Worm (Caenorhabditis elegans) whole organism, late embryonic: ENCODE measurements around the gene cest-28.

ENCODE experiments used
- C38D4.7 ChIP-seq: fragments of 200-800 bp; sonication (Bioruptor generic); optimal IDR thresholded peaks from 2 replicates; lab custom pipeline; 2018; ENCODE audit warnings: mild to moderate bottlenecking, missing genetic modification characterization, moderate library complexity, missing compliant biosample characterization
- F13H6.1 ChIP-seq: sonication (generic microtip); optimal IDR thresholded peaks from 2 replicates; lab custom pipeline; 2016; ENCODE audit warnings: missing genetic modification characterization, missing compliant biosample characterization
- K02D7.2 ChIP-seq: sonication (generic microtip); optimal IDR thresholded peaks from 2 replicates; lab custom pipeline; 2017; ENCODE audit warnings: mild to moderate bottlenecking, missing genetic modification characterization, missing compliant biosample characterization
- ama-1 ChIP-seq: fragments of 150-350 bp; optimal IDR thresholded peaks from 2 replicates; lab custom pipeline; 2014
- ceh-14 ChIP-seq: sonication (generic microtip); optimal IDR thresholded peaks from 2 replicates; lab custom pipeline; 2016; ENCODE audit warnings: missing genotype, missing genetic modification characterization, missing compliant biosample characterization
- ceh-18 ChIP-seq: sonication (generic microtip); optimal IDR thresholded peaks from 2 replicates; lab custom pipeline; 2016; ENCODE audit warnings: missing genetic modification characterization, missing compliant biosample characterization
- ceh-19 ChIP-seq: fragments of 200-800 bp; sonication (Bioruptor generic); optimal IDR thresholded peaks from 2 replicates; lab custom pipeline; 2018; ENCODE audit warnings: mild to moderate bottlenecking, missing genetic modification characterization, missing compliant biosample characterization
- ceh-24 ChIP-seq: sonication (generic microtip); optimal IDR thresholded peaks from 2 replicates; lab custom pipeline; 2016; ENCODE audit warnings: mild to moderate bottlenecking, missing genetic modification characterization, missing compliant biosample characterization
- ceh-30 ChIP-seq: fragments of 150-350 bp; optimal IDR thresholded peaks from 2 replicates; lab custom pipeline; 2014; ENCODE audit warnings: missing biosample characterization, missing genetic modification characterization
- ceh-31 ChIP-seq: sonication (generic microtip); optimal IDR thresholded peaks from 2 replicates; lab custom pipeline; 2016; ENCODE audit warnings: missing genetic modification characterization, missing compliant biosample characterization
- ceh-6 ChIP-seq: fragments of 200-800 bp; sonication (Bioruptor generic); optimal IDR thresholded peaks from 2 replicates; lab custom pipeline; 2018; ENCODE audit warnings: mild to moderate bottlenecking, missing genetic modification characterization, missing compliant biosample characterization
- ceh-9 ChIP-seq: sonication (generic microtip); optimal IDR thresholded peaks from 2 replicates; lab custom pipeline; 2016; ENCODE audit warnings: mild to moderate bottlenecking, missing genetic modification characterization, inconsistent platforms, missing compliant biosample characterization
- che-1 ChIP-seq: sonication (generic microtip); optimal IDR thresholded peaks from 2 replicates; lab custom pipeline; 2016; ENCODE audit warnings: mild to moderate bottlenecking, missing genetic modification characterization, missing compliant biosample characterization
- elt-2 ChIP-seq: sonication (generic microtip); optimal IDR thresholded peaks from 2 replicates; lab custom pipeline; 2016; ENCODE audit warnings: missing genetic modification reagents, missing genetic modification characterization, missing compliant biosample characterization
- eyg-1 ChIP-seq: sonication (generic microtip); optimal IDR thresholded peaks from 2 replicates; lab custom pipeline; 2016; ENCODE audit warnings: missing genotype, missing genetic modification characterization, missing compliant biosample characterization
- fax-1 ChIP-seq: sonication (generic microtip); optimal IDR thresholded peaks from 2 replicates; lab custom pipeline; 2016; ENCODE audit warnings: missing genotype, missing genetic modification characterization, missing compliant biosample characterization
- fkh-10 ChIP-seq: fragments of 150-350 bp; optimal IDR thresholded peaks from 2 replicates; lab custom pipeline; 2014; ENCODE audit warnings: missing biosample characterization, missing genetic modification reagents, missing genetic modification characterization
- hlh-13 ChIP-seq: fragments of 200-800 bp; sonication (Bioruptor generic); optimal IDR thresholded peaks from 2 replicates; lab custom pipeline; 2018; ENCODE audit warnings: mild to moderate bottlenecking, missing genetic modification characterization, missing compliant biosample characterization
- hlh-30 ChIP-seq: sonication (generic microtip); optimal IDR thresholded peaks from 2 replicates; lab custom pipeline; 2017; ENCODE audit warnings: antibody characterized with exemption, missing genetic modification characterization, missing compliant biosample characterization; ENCODE audit not compliant: insufficient read depth
- hlh-6 ChIP-seq: sonication (generic microtip); optimal IDR thresholded peaks from 2 replicates; lab custom pipeline; 2016; ENCODE audit warnings: missing genotype, missing genetic modification characterization, missing compliant biosample characterization
- hlh-8 ChIP-seq: sonication (generic microtip); optimal IDR thresholded peaks from 2 replicates; lab custom pipeline; 2016; ENCODE audit warnings: missing genotype, missing genetic modification characterization, missing compliant biosample characterization
- lim-6 ChIP-seq: sonication (generic microtip); optimal IDR thresholded peaks from 2 replicates; lab custom pipeline; 2016; ENCODE audit warnings: missing genetic modification characterization, missing compliant biosample characterization
- lin-11 ChIP-seq: fragments of 200-800 bp; sonication (Bioruptor generic); optimal IDR thresholded peaks from 2 replicates; lab custom pipeline; 2018; ENCODE audit warnings: mild to moderate bottlenecking, missing genetic modification characterization, missing compliant biosample characterization
- madf-2 ChIP-seq: sonication (generic microtip); optimal IDR thresholded peaks from 2 replicates; lab custom pipeline; 2017; ENCODE audit warnings: missing genetic modification characterization, missing compliant biosample characterization
- nhr-232 ChIP-seq: sonication (generic microtip); optimal IDR thresholded peaks from 2 replicates; lab custom pipeline; 2016; ENCODE audit warnings: missing genetic modification characterization, missing compliant biosample characterization
- npax-4 ChIP-seq: sonication (generic microtip); optimal IDR thresholded peaks from 2 replicates; lab custom pipeline; 2016; ENCODE audit warnings: missing genetic modification characterization, missing compliant biosample characterization
- odd-2 ChIP-seq: sonication (generic microtip); optimal IDR thresholded peaks from 2 replicates; lab custom pipeline; 2017; ENCODE audit warnings: antibody characterized with exemption, mild to moderate bottlenecking, missing genetic modification characterization, missing compliant biosample characterization
- pat-9 ChIP-seq: fragments of 200-800 bp; sonication (Bioruptor generic); optimal IDR thresholded peaks from 2 replicates; lab custom pipeline; 2018; ENCODE audit warnings: mild to moderate bottlenecking, missing genetic modification characterization, moderate library complexity, missing compliant biosample characterization
- pax-1 ChIP-seq: fragments of 150-350 bp; optimal IDR thresholded peaks from 2 replicates; lab custom pipeline; 2014; ENCODE audit warnings: missing biosample characterization, missing genetic modification characterization
- pros-1 ChIP-seq: fragments of 150-350 bp; optimal IDR thresholded peaks from 2 replicates; lab custom pipeline; 2014; ENCODE audit warnings: missing biosample characterization, missing genetic modification reagents, missing genetic modification characterization
- ref-2 ChIP-seq: sonication (generic microtip); optimal IDR thresholded peaks from 2 replicates; lab custom pipeline; 2016; ENCODE audit warnings: missing genetic modification characterization, missing compliant biosample characterization
- rnt-1 ChIP-seq: sonication (generic microtip); optimal IDR thresholded peaks from 2 replicates; lab custom pipeline; 2016; ENCODE audit warnings: missing genetic modification characterization, missing compliant biosample characterization
- sox-4 ChIP-seq: sonication (generic microtip); optimal IDR thresholded peaks from 2 replicates; lab custom pipeline; 2017; ENCODE audit warnings: mild to moderate bottlenecking, missing genetic modification characterization, inconsistent platforms, missing compliant biosample characterization
- tbx-2 ChIP-seq: sonication (generic microtip); optimal IDR thresholded peaks from 2 replicates; lab custom pipeline; 2016; ENCODE audit warnings: missing genetic modification characterization, missing compliant biosample characterization
- tbx-7 ChIP-seq: sonication (generic microtip); optimal IDR thresholded peaks from 2 replicates; lab custom pipeline; 2016; ENCODE audit warnings: missing genotype, missing genetic modification characterization, missing compliant biosample characterization
- unc-3 ChIP-seq, 2 experiments: fragments of 200-800 bp in 1 of 2; sonication (Bioruptor generic) in 1 of 2; sonication (generic microtip) in 1 of 2; conservative IDR thresholded peaks in 1 of 2; optimal IDR thresholded peaks in 1 of 2; 2 replicates each; pipeline versions ENCODE4 v1.3.6 to Lab custom; 2016 to 2022; ENCODE audit warnings: missing compliant biosample characterization in 2 of 2, missing genetic modification characterization in 2 of 2, missing genetic modification reagents in 1 of 2
- unc-42 ChIP-seq: sonication (generic microtip); optimal IDR thresholded peaks from 2 replicates; lab custom pipeline; 2016; ENCODE audit warnings: missing genotype, missing genetic modification characterization, missing compliant biosample characterization
- unc-86 ChIP-seq: sonication (generic microtip); optimal IDR thresholded peaks from 2 replicates; lab custom pipeline; 2016; ENCODE audit warnings: missing genetic modification characterization, missing compliant biosample characterization
- zip-5 ChIP-seq: sonication (generic microtip); optimal IDR thresholded peaks from 2 replicates; lab custom pipeline; 2016; ENCODE audit warnings: missing genetic modification characterization, missing compliant biosample characterization
- ztf-16 ChIP-seq: sonication (generic microtip); optimal IDR thresholded peaks from 2 replicates; lab custom pipeline; 2017; ENCODE audit warnings: missing genetic modification characterization, missing compliant biosample characterization

Gene cest-28

DNA sequence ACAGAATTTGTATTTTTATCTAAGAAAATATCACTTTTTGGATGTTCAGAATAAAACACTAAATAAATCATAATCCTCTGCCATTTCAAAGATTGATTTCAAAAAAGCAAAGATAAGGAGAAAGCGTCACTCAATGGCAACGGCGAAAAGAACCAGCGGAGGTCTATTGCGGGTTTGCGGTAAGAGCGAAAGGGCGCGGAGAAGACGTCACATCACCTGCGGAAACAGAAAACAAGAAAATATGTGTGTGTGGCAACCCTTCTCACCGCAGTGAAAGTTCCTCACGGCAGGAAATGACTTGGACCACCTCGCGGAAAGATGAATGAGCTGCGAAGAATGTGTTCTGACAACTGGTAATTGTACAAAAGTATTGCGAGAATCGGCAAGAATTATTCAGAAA is 30.2 kb downstream of the cest-28 start:
- TF ChIP-seq hlh-6 (tag; lab: Kevin White, UChicago), result no peak
- no peak for TF ChIP-seq eyg-1 (tag; lab: Kevin White, UChicago)
- TF ChIP-seq fkh-10 (GFP tag; lab: Kevin White, UChicago), result no peak
- no peak for TF ChIP-seq che-1
- no peak for TF ChIP-seq rnt-1 (tag; lab: Kevin White, UChicago)
- TF ChIP-seq lim-6 (tag; lab: Kevin White, UChicago), result no peak
- no peak for TF ChIP-seq ceh-24
- no peak for TF ChIP-seq F13H6.1 (tag; lab: Kevin White, UChicago)
- no peak for TF ChIP-seq hlh-30
- TF ChIP-seq tbx-7 (tag; lab: Kevin White, UChicago), result no peak
- no peak for TF ChIP-seq hlh-13 (GFP tag; lab: Kevin White, UChicago)
- TF ChIP-seq ceh-18, result no peak
- no peak for TF ChIP-seq ceh-31 (tag; lab: Kevin White, UChicago)
- TF ChIP-seq K02D7.2 (tag; lab: Kevin White, UChicago), result no peak
- no peak for TF ChIP-seq npax-4
- no peak for TF ChIP-seq unc-86 (tag; lab: Kevin White, UChicago)

- TF ChIP-seq nhr-232 (tag; lab: Kevin White, UChicago) (no peak), ama-1 (lab: Kevin White, UChicago) (no peak), odd-2 (no peak), zip-5 (tag; lab: Kevin White, UChicago) (no peak), unc-3 (GFP tag; conservative IDR thresholded peaks at IDR 0.05; lab: Robert Waterston, UW) (no peak), unc-3 (tag; optimal IDR thresholded peaks at IDR 0.05; lab: Kevin White, UChicago) (no peak), hlh-30 (no peak), ceh-18 (no peak)
These were observed 33.1 kb downstream of the cest-28 start, which contains the start of gene era-1 for ce11 chrV:6702692-6703091. TSS of gene era-1 (plus strand) at chrV:6703057.

- TF ChIP-seq ceh-14 (tag; lab: Kevin White, UChicago), result no peak
- no peak for TF ChIP-seq K02D7.2 (tag; lab: Kevin White, UChicago)
- TF ChIP-seq ceh-30, result no peak
- TF ChIP-seq ceh-18, result no peak
- no peak for TF ChIP-seq pax-1 (tag; lab: Kevin White, UChicago)
- TF ChIP-seq hlh-30, result no peak
- TF ChIP-seq ref-2 (tag; lab: Kevin White, UChicago), result no peak
- no peak for TF ChIP-seq nhr-232 (tag; lab: Kevin White, UChicago)
- TF ChIP-seq ama-1 (lab: Kevin White, UChicago), result no peak
- TF ChIP-seq sox-4, result no peak
These were observed 34.9 kb downstream of the cest-28 start for ce11 chrV:6704482-6704881.

DNA sequence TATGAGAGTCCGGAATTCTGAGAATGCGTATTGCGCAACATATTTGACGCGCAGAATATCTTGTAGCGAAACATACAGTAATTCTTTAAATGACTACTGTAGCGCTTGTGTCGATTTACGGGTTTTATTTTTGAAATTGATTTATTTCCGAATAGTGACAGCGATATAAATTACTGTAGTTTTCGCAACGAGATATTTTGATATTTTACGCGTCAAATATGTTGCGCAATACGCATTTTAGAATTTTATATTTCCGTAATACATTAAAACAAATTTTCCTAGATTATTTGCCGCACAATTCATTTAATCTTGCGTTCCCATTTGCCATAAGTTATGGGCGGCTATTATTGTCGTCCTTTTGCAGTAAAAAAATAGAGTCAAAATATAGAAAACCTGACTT is 35.7 kb downstream of the cest-28 start:
- TF ChIP-seq zip-5 (tag; lab: Kevin White, UChicago) (no peak), madf-2 (tag; lab: Kevin White, UChicago) (no peak), npax-4 (no peak), che-1 (no peak), hlh-8 (no peak), unc-42 (tag; lab: Kevin White, UChicago) (no peak), K02D7.2 (tag; lab: Kevin White, UChicago) (no peak), ztf-16 (no peak), lim-6 (tag; lab: Kevin White, UChicago) (no peak)

ce11 chrV:6706771-6707170 is 37.2 kb downstream of the cest-28 start, which contains the start of gene W02F12.4:
TSS of gene W02F12.4 (minus strand) at chrV:6706934.
- no peak for TF ChIP-seq K02D7.2 (tag; lab: Kevin White, UChicago)
- peak; percentile 82 for TF ChIP-seq elt-2 (tag; lab: Kevin White, UChicago)
- no peak for TF ChIP-seq F13H6.1 (tag; lab: Kevin White, UChicago)
- no peak for TF ChIP-seq unc-86 (tag; lab: Kevin White, UChicago)

DNA sequence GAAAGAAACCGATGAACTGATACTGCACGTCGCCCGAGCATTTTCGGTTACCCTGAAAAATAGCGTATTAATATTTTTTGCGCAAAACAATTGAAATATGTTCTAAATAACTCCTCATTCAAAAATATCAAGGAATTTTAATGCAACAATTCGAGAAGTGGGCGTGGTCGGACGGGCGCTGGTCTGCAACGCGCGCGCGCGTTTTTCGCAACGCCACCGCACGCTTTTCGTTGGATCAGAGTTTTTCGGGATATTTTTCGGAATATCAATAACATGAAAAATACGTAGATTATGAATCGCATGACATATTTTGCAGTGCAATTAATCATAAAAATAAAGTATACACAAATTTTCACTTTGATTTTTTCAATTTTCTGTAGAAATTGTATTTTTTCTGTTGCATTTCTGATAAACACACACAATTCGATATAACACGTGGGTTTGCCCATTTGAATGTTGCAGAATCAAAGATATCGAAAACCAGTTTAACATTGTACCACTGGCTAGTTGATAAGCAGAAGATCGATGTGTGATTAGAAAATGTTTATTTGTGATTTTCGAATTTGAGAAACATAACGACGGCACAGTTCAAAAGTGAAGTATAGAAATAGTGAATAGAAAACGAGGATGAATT is 39.5 kb downstream of the cest-28 start, which contains the start of gene dlst-1:
Gene dlst-1, minus strand, starts transcription at position 52 of the 634 bp plus-strand sequence.
- TF ChIP-seq ceh-6 (peak; percentile 12), ceh-9 (tag; lab: Kevin White, UChicago) (no peak), fax-1 (peak; percentile 49), npax-4 (no peak), zip-5 (tag; lab: Kevin White, UChicago) (peak; percentile 42), pros-1 (tag; lab: Kevin White, UChicago) (no peak), lim-6 (tag; lab: Kevin White, UChicago) (no peak), unc-86 (tag; lab: Kevin White, UChicago) (no peak), odd-2 (no peak), ceh-19 (GFP tag; lab: Kevin White, UChicago) (peak; percentile 42), C38D4.7 (GFP tag; lab: Kevin White, UChicago) (peak; percentile 23), pat-9 (peak; percentile 73), ztf-16 (peak; percentile 56), lin-11 (tag; lab: Kevin White, UChicago) (peak; percentile 31), ref-2 (tag; lab: Kevin White, UChicago) (no peak), sox-4 (peak; percentile 45), tbx-2 (tag; lab: Kevin White, UChicago) (peak; percentile 60), tbx-7 (tag; lab: Kevin White, UChicago) (peak; percentile 2), hlh-8 (peak; percentile 6)
